Worm (Caenorhabditis elegans): ENCODE data around the gene K03A11.1.

Gene K03A11.1

DNA sequence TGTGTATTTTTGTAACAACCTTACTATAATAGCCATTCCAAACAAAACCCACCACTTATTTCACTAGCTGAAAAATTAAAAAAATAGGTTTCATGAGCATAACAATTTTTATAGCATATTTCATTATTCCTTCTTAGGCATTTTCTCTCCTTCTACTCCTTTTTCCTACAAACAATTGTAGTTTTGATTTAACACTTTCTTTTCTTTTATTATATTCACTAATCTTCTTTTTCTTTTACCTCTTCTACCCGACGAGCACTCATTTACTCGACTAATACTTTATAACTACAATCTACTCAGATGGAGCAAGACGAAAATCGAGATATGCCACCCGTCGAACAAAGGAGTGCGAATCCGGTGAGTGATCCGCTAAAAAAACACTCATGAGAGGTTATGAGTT, 3.2 kb upstream of the K03A11.1 start, which contains the start of gene C53C7.3:
Gene C53C7.3 (plus strand): TSS at position 301 of the 400 bp plus-strand sequence.
- TF ChIP-seq nhr-43 (tag; optimal IDR thresholded peaks at IDR 0.05; ENCODE audit: poor library complexity, severe bottlenecking) = no peak
- no peak for TF ChIP-seq hmg-11 (tag; optimal IDR thresholded peaks at IDR 0.05)
- no peak for TF ChIP-seq ceh-9 (tag; optimal IDR thresholded peaks at IDR 0.05)
- no peak for TF ChIP-seq mml-1 (tag; optimal IDR thresholded peaks at IDR 0.05)
- TF ChIP-seq nfya-1 (tag; optimal IDR thresholded peaks at IDR 0.05; ENCODE audit: insufficient read depth) = no peak
- TF ChIP-seq nhr-25 (tag; optimal IDR thresholded peaks at IDR 0.05) = no peak
- TF ChIP-seq egl-27 (tag; optimal IDR thresholded peaks at IDR 0.05) = no peak
- no peak for TF ChIP-seq zag-1 (tag; optimal IDR thresholded peaks at IDR 0.05)
- TF ChIP-seq ceh-82 (tag; optimal IDR thresholded peaks at IDR 0.05) = no peak
- no peak for TF ChIP-seq pqm-1 (tag; optimal IDR thresholded peaks at IDR 0.05)
- no peak for TF ChIP-seq lin-15B (tag; optimal IDR thresholded peaks at IDR 0.05)
- no peak for TF ChIP-seq ama-1 (optimal IDR thresholded peaks at IDR 0.05)
- TF ChIP-seq lsy-12 (tag; optimal IDR thresholded peaks at IDR 0.05) = no peak
- TF ChIP-seq elt-1 (tag; optimal IDR thresholded peaks at IDR 0.05) = no peak
- TF ChIP-seq daf-12 (tag; optimal IDR thresholded peaks at IDR 0.05) = no peak
- no peak for TF ChIP-seq unc-62 (GFP tag; optimal IDR thresholded peaks at IDR 0.05)
- no peak for TF ChIP-seq unc-39 (tag; optimal IDR thresholded peaks at IDR 0.05)
- TF ChIP-seq nhr-67 (tag; optimal IDR thresholded peaks at IDR 0.05) = no peak
- no peak for TF ChIP-seq tbx-2 (tag; optimal IDR thresholded peaks at IDR 0.05)

DNA sequence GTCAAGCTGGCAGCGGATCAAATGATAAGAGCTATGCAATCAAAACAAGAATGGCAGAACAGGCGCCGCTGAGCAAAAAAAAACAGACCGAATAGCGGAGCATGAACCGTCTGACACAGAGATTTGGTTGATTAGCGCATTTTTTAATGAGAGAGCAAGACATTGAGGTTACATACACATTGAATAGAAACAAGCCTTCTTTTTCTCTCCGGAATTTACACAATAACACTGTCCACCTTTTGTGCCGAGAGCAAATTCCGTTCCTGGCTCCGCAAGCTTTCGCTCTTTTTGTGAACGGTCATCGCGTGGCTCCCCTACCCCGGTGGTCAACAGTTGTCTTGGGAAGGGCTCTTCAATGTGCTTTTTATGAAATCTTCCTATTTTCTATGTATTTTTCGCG, 4.1 kb downstream of the K03A11.1 start, which contains the start of gene K03A11.6:
Gene K03A11.6 (plus strand): TSS at position 301 of the 400 bp plus-strand sequence.
- TF ChIP-seq elt-1 (tag; optimal IDR thresholded peaks at IDR 0.05) = no peak
- TF ChIP-seq mdl-1 (tag; optimal IDR thresholded peaks at IDR 0.05) = no peak
- no peak for TF ChIP-seq fkh-2 (tag; optimal IDR thresholded peaks at IDR 0.05)
- no peak for TF ChIP-seq aly-2 (tag; optimal IDR thresholded peaks at IDR 0.05)
- TF ChIP-seq snpc-4 (tag; optimal IDR thresholded peaks at IDR 0.05) = no peak
- no peak for TF ChIP-seq nfya-1 (tag; optimal IDR thresholded peaks at IDR 0.05; ENCODE audit: insufficient read depth)

DNA sequence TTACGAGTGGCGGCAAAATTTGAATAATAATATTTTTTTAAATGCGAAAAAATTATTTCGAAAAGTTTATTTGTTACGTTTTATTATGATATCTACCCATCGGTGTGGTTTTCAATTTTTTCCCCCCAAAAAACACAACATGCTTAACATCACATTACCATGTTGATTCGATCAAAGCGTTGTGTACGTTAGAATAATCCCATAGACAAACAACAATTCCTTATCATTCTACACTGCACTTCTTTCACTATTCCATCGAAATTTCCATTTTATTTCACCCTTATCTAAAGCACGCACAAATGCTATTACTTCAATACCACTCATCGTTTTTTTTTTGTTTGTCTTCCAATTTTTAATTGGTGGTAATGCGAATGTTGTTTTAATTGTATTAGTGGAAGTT, 8.5 kb downstream of the K03A11.1 start:
- TF ChIP-seq ceh-28 (tag; optimal IDR thresholded peaks at IDR 0.05) (no peak), elt-1 (tag; optimal IDR thresholded peaks at IDR 0.05) (no peak), skn-1 (tag; optimal IDR thresholded peaks at IDR 0.05) (peak; percentile 11), lsy-12 (tag; optimal IDR thresholded peaks at IDR 0.05) (no peak), pha-4 (tag; optimal IDR thresholded peaks at IDR 0.05) (peak; percentile 78), lin-39 (tag; optimal IDR thresholded peaks at IDR 0.05) (no peak), jun-1 (tag; optimal IDR thresholded peaks at IDR 0.05) (peak; percentile 6), elt-2 (tag; optimal IDR thresholded peaks at IDR 0.05) (peak; percentile 88), pqm-1 (tag; optimal IDR thresholded peaks at IDR 0.05) (peak; percentile 51), unc-39 (tag; optimal IDR thresholded peaks at IDR 0.05) (no peak), tbx-2 (tag; optimal IDR thresholded peaks at IDR 0.05) (no peak)

DNA sequence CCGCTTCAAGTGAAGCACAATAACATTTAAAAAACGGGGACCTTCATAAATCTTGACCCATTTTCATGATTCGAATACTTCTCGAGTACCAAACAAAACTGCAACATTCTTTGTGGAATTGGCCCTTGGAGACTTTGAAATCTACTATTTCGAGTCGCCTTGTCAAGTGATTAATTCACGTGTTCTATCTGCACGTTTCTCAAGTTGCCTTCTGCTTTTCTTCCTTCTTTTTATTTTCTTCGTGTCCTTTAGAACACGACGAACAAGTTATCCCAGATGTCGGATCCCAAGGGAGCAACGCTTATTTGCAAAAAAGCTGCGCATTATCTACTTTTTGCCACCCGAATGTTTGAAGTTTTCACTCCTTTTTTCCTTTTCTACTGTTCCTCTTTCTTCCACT, 9.9 kb downstream of the K03A11.1 start:
- no peak for TF ChIP-seq mdl-1 (tag; optimal IDR thresholded peaks at IDR 0.05)
- TF ChIP-seq unc-39 (tag; optimal IDR thresholded peaks at IDR 0.05) = no peak
- no peak for TF ChIP-seq elt-1 (tag; optimal IDR thresholded peaks at IDR 0.05)
- no peak for TF ChIP-seq R02D3.7 (tag; optimal IDR thresholded peaks at IDR 0.05)
- TF ChIP-seq zag-1 (tag; optimal IDR thresholded peaks at IDR 0.05) = no peak
- no peak for TF ChIP-seq egl-5 (tag; optimal IDR thresholded peaks at IDR 0.05)
- no peak for TF ChIP-seq nhr-237 (tag; optimal IDR thresholded peaks at IDR 0.05)
- TF ChIP-seq ztf-4 (tag; optimal IDR thresholded peaks at IDR 0.05) = no peak
- no peak for TF ChIP-seq nhr-76 (tag; optimal IDR thresholded peaks at IDR 0.05)
- no peak for TF ChIP-seq ztf-11 (tag; optimal IDR thresholded peaks at IDR 0.05)
- TF ChIP-seq aly-2 (tag; optimal IDR thresholded peaks at IDR 0.05) = no peak

DNA sequence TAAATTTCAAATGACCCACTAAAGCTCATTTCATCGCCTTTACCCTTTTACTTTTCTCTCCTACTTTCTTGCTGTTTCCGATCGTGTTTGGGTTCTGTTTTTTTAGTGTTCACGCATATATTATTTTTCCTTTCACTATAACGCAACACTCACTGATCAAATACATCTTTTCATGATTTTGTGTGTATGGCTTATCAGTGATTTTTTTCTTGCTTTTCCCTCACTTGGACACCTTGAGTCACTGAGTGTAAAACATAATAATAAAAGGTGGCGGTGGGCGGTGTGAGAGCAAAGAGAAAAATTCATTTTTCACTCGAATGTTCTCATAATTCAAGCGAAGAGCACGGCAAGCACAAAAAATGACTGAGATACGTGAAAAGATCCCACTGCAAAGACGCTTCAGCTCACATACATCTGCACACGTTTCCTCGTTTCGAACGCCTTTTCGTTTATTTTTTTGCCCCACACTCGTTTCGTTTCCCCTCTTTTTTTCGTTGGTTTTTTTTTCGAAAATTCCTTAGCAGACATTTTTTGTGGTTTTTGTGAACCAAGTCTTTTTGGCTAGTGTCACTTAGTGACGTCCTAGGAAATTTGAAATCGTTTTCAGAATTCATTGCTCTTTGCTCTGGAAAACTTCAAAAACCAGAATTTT, 11.6 kb downstream of the K03A11.1 start, which contains the start of gene K03A11.5:
Gene K03A11.5 (plus strand): TSS at position 602 of the 652 bp plus-strand sequence.
- TF ChIP-seq aly-2 (tag; optimal IDR thresholded peaks at IDR 0.05) (no peak), elt-2 (tag; optimal IDR thresholded peaks at IDR 0.05) (peak; percentile 39), egl-5 (tag; optimal IDR thresholded peaks at IDR 0.05) (peak; percentile 25)

All from whole organism, L3 larva.